Worm (Caenorhabditis elegans) whole organism, late embryonic: Measurements from ENCODE around the gene msp-152.

Experiments
- K09A11.1 ChIP-seq: sonication (generic microtip); optimal IDR thresholded peaks from 2 replicates; lab custom pipeline; 2017; ENCODE audit warnings: antibody characterized with exemption, mild to moderate bottlenecking, missing genetic modification characterization, missing compliant biosample characterization; ENCODE audit not compliant: insufficient read depth
- ama-1 ChIP-seq: fragments of 150-350 bp; optimal IDR thresholded peaks from 2 replicates; lab custom pipeline; 2014
- dve-1 ChIP-seq: sonication (generic microtip); optimal IDR thresholded peaks from 2 replicates; lab custom pipeline; 2017; ENCODE audit warnings: antibody characterized with exemption, mild to moderate bottlenecking, missing genetic modification characterization, missing compliant biosample characterization
- eyg-1 ChIP-seq: sonication (generic microtip); optimal IDR thresholded peaks from 2 replicates; lab custom pipeline; 2016; ENCODE audit warnings: missing genotype, missing genetic modification characterization, missing compliant biosample characterization
- fkh-10 ChIP-seq: fragments of 150-350 bp; optimal IDR thresholded peaks from 2 replicates; lab custom pipeline; 2014; ENCODE audit warnings: missing biosample characterization, missing genetic modification reagents, missing genetic modification characterization
- gmeb-2 ChIP-seq: sonication (generic microtip); optimal IDR thresholded peaks from 2 replicates; lab custom pipeline; 2016; ENCODE audit warnings: missing genetic modification characterization, inconsistent platforms, missing compliant biosample characterization
- hlh-30 ChIP-seq: sonication (generic microtip); optimal IDR thresholded peaks from 2 replicates; lab custom pipeline; 2017; ENCODE audit warnings: antibody characterized with exemption, missing genetic modification characterization, missing compliant biosample characterization; ENCODE audit not compliant: insufficient read depth
- lim-6 ChIP-seq: sonication (generic microtip); optimal IDR thresholded peaks from 2 replicates; lab custom pipeline; 2016; ENCODE audit warnings: missing genetic modification characterization, missing compliant biosample characterization
- nfya-1 ChIP-seq: sonication (generic microtip); optimal IDR thresholded peaks from 2 replicates; lab custom pipeline; 2017; ENCODE audit warnings: missing genetic modification characterization, mild to moderate bottlenecking, missing compliant biosample characterization, antibody characterized with exemption, moderate library complexity
- nhr-11 ChIP-seq: fragments of 150-350 bp; optimal IDR thresholded peaks from 2 replicates; lab custom pipeline; 2014; ENCODE audit warnings: missing biosample characterization, missing genetic modification characterization
- npax-4 ChIP-seq: sonication (generic microtip); optimal IDR thresholded peaks from 2 replicates; lab custom pipeline; 2016; ENCODE audit warnings: missing genetic modification characterization, missing compliant biosample characterization
- pha-4 ChIP-seq: fragments of 150-350 bp; optimal IDR thresholded peaks from 2 replicates; lab custom pipeline; 2018; ENCODE audit warnings: missing biosample characterization, missing genetic modification reagents, missing genetic modification characterization
- sox-4 ChIP-seq: sonication (generic microtip); optimal IDR thresholded peaks from 2 replicates; lab custom pipeline; 2017; ENCODE audit warnings: mild to moderate bottlenecking, missing genetic modification characterization, inconsistent platforms, missing compliant biosample characterization

DNA sequence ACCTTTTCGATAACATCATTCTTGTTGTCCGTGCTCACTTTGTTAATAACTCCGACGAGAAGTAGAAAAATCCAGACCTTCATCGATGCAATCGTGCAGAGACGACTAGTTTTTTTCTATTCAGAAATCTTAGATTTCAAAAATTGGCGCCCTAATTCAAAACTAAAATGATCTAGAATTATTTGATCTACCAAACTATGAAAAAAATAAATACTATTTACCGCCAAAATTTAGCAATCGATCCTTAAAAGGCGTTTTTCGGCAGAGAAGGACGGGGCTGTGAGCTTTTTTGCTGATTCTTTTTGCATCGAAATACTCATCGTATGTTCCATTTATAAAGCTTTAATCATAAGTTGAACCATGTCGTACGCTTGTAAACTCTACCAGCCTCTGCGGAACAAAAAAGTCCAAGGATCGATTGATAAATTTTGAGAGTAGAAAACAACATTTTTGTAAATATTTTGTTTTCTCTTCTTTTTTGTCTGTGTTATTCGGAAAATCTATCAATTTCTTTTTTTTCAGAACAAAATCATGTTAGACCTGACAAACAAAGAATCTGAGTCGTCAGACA is 16.6 kb downstream of the msp-152 start, which contains the start of the genes try-1 and zyg-12:
- TF ChIP-seq K09A11.1 (tag; lab: Kevin White, UChicago) (no peak), ama-1 (lab: Kevin White, UChicago) (no peak), hlh-30 (tag; lab: Kevin White, UChicago) (no peak), npax-4 (no peak), sox-4 (tag; lab: Kevin White, UChicago) (no peak), pha-4 (tag; lab: Kevin White, UChicago) (no peak), eyg-1 (tag; lab: Kevin White, UChicago) (no peak), dve-1 (tag; lab: Kevin White, UChicago) (no peak), nhr-11 (tag; lab: Kevin White, UChicago) (no peak), gmeb-2 (tag; lab: Kevin White, UChicago) (no peak), nfya-1 (no peak), fkh-10 (no peak), lim-6 (no peak)
